Worm (Caenorhabditis elegans) whole organism, young adult: Measurements from ENCODE around the gene ceh-16.

Experiments used
- B0019.2 ChIP-seq: fragments of 200-800 bp; sonication (Bioruptor generic); conservative IDR thresholded peaks from 2 replicates; pipeline ENCODE4 v1.3.6; 2022; ENCODE audit warnings: missing genetic modification reagents, missing genetic modification characterization, missing compliant biosample characterization
- B0261.1 ChIP-seq: sonication (generic microtip); optimal IDR thresholded peaks from 2 replicates; lab custom pipeline; 2016; ENCODE audit warnings: mild to moderate bottlenecking, missing genetic modification characterization, moderate library complexity, missing compliant biosample characterization
- B0336.3 ChIP-seq: fragments of 200-800 bp; sonication (Bioruptor generic); IDR thresholded peaks from 2 replicates; pipeline ENCODE4 v1.3.6; 2022; ENCODE audit warnings: missing genetic modification characterization, missing compliant biosample characterization
- C06A6.2 ChIP-seq: fragments of 200-800 bp; sonication (Bioruptor generic); conservative IDR thresholded peaks from 2 replicates; pipeline ENCODE4 v1.3.6; 2022; ENCODE audit warnings: missing genetic modification characterization, missing compliant biosample characterization
- D2030.7 ChIP-seq: fragments of 200-800 bp; sonication (Bioruptor generic); IDR thresholded peaks from 2 replicates; pipeline ENCODE4 v1.3.6; 2022; ENCODE audit warnings: missing genetic modification reagents, missing genetic modification characterization, missing compliant biosample characterization
- F22D6.2 ChIP-seq: sonication (generic microtip); optimal IDR thresholded peaks from 2 replicates; lab custom pipeline; 2016; ENCODE audit warnings: mild to moderate bottlenecking, missing genetic modification characterization, missing compliant biosample characterization
- F39B2.1 ChIP-seq: fragments of 200-800 bp; sonication (Bioruptor generic); IDR thresholded peaks from 2 replicates; pipeline ENCODE4 v1.3.6; 2022; ENCODE audit warnings: missing genetic modification reagents, missing genetic modification characterization, missing compliant biosample characterization
- F49E8.2 ChIP-seq: sonication (generic microtip); optimal IDR thresholded peaks from 3 replicates; lab custom pipeline; 2017; ENCODE audit warnings: missing genetic modification characterization, mild to moderate bottlenecking, missing compliant biosample characterization, antibody characterized with exemption, moderate library complexity; ENCODE audit not compliant: insufficient read depth
- F57C9.4 ChIP-seq: sonication (generic microtip); optimal IDR thresholded peaks from 2 replicates; lab custom pipeline; 2017; ENCODE audit warnings: mild to moderate bottlenecking, missing genetic modification characterization, missing compliant biosample characterization
- K12H6.12 ChIP-seq: fragments of 200-800 bp; sonication (Bioruptor generic); optimal IDR thresholded peaks from 2 replicates; lab custom pipeline; 2018; ENCODE audit warnings: mild to moderate bottlenecking, missing genetic modification characterization, missing compliant biosample characterization
- T07F8.4 ChIP-seq: sonication (generic microtip); optimal IDR thresholded peaks from 2 replicates; lab custom pipeline; 2016; ENCODE audit warnings: mild to moderate bottlenecking, missing genetic modification characterization, moderate library complexity, missing compliant biosample characterization
- Y56A3A.18 ChIP-seq: fragments of 200-800 bp; sonication (Bioruptor generic); IDR thresholded peaks from 2 replicates; pipeline ENCODE4 v1.3.6; 2022; ENCODE audit warnings: missing genetic modification reagents, missing genetic modification characterization, missing compliant biosample characterization
- Y79H2A.3 ChIP-seq: fragments of 200-800 bp; sonication (Bioruptor generic); conservative IDR thresholded peaks from 2 replicates; pipeline ENCODE4 v1.3.6; 2022; ENCODE audit warnings: missing genetic modification reagents, missing genetic modification characterization, missing compliant biosample characterization
- akir-1 ChIP-seq: fragments of 200-800 bp; sonication (Bioruptor generic); optimal IDR thresholded peaks from 2 replicates; lab custom pipeline; 2018; ENCODE audit warnings: mild to moderate bottlenecking, missing genetic modification characterization, moderate library complexity, missing compliant biosample characterization
- aptf-2 ChIP-seq: fragments of 200-800 bp; sonication (Bioruptor generic); conservative IDR thresholded peaks from 2 replicates; pipeline ENCODE4 v1.3.6; 2022; ENCODE audit warnings: missing genetic modification reagents, missing genetic modification characterization, missing compliant biosample characterization
- athp-1 ChIP-seq: sonication (generic microtip); optimal IDR thresholded peaks from 2 replicates; lab custom pipeline; 2017; ENCODE audit warnings: mild to moderate bottlenecking, missing genetic modification characterization, missing compliant biosample characterization
- attf-6 ChIP-seq: fragments of 200-800 bp; sonication (Bioruptor generic); IDR thresholded peaks from 2 replicates; pipeline ENCODE4 v1.3.6; 2022; ENCODE audit warnings: missing genetic modification reagents, missing genetic modification characterization, missing compliant biosample characterization
- ccch-3 ChIP-seq: fragments of 200-800 bp; sonication (Bioruptor generic); optimal IDR thresholded peaks from 2 replicates; lab custom pipeline; 2018; ENCODE audit warnings: mild to moderate bottlenecking, missing genetic modification characterization, missing compliant biosample characterization
- ceh-100 ChIP-seq: fragments of 200-800 bp; sonication (Bioruptor generic); IDR thresholded peaks from 2 replicates; pipeline ENCODE4 v1.3.6; 2022; ENCODE audit warnings: missing genetic modification reagents, missing genetic modification characterization, missing compliant biosample characterization
- ceh-40 ChIP-seq: fragments of 200-800 bp; sonication (Bioruptor generic); IDR thresholded peaks from 2 replicates; pipeline ENCODE4 v1.3.6; 2022; ENCODE audit warnings: missing genetic modification characterization, missing compliant biosample characterization
- chd-7 ChIP-seq: sonication (generic microtip); optimal IDR thresholded peaks from 2 replicates; lab custom pipeline; 2016; ENCODE audit warnings: mild to moderate bottlenecking, missing genetic modification characterization, moderate library complexity, missing compliant biosample characterization
- dpl-1 ChIP-seq: fragments of 150-350 bp; optimal IDR thresholded peaks from 2 replicates; lab custom pipeline; 2014; ENCODE audit warnings: missing biosample characterization, missing genetic modification reagents, missing genetic modification characterization
- ets-4 ChIP-seq: fragments of 200-800 bp; sonication (Bioruptor generic); optimal IDR thresholded peaks from 2 replicates; lab custom pipeline; 2018; ENCODE audit warnings: mild to moderate bottlenecking, missing genetic modification characterization, missing compliant biosample characterization
- fkh-3 ChIP-seq: sonication (generic microtip); optimal IDR thresholded peaks from 2 replicates; lab custom pipeline; 2016; ENCODE audit warnings: mild to moderate bottlenecking, missing genetic modification characterization, missing compliant biosample characterization
- him-1 ChIP-seq: sonication (generic microtip); optimal IDR thresholded peaks from 2 replicates; lab custom pipeline; 2016; ENCODE audit warnings: missing genotype, missing genetic modification reagents, missing genetic modification characterization, missing compliant biosample characterization
- hsf-1 ChIP-seq: fragments of 200-800 bp; sonication (Bioruptor generic); IDR thresholded peaks from 2 replicates; pipeline ENCODE4 v1.3.6; 2022; ENCODE audit warnings: missing genetic modification reagents, missing genetic modification characterization, missing compliant biosample characterization
- lag-1 ChIP-seq: fragments of 200-800 bp; sonication (Bioruptor generic); IDR thresholded peaks from 2 replicates; pipeline ENCODE4 v1.3.6; 2022; ENCODE audit warnings: missing genetic modification reagents, missing genetic modification characterization, missing compliant biosample characterization
- let-526 ChIP-seq: fragments of 200-800 bp; sonication (Bioruptor generic); IDR thresholded peaks from 2 replicates; pipeline ENCODE4 v1.3.6; 2022; ENCODE audit warnings: missing genetic modification reagents, missing genetic modification characterization, missing compliant biosample characterization
- let-607 ChIP-seq, 2 experiments: fragments of 200-800 bp in 1 of 2; sonication (Bioruptor generic) in 1 of 2; sonication (generic microtip) in 1 of 2; optimal IDR thresholded peaks; 2 replicates each; lab custom pipeline; 2016 to 2018; ENCODE audit warnings: mild to moderate bottlenecking in 2 of 2, missing compliant biosample characterization in 2 of 2, missing genetic modification characterization in 2 of 2, moderate library complexity in 2 of 2, missing genotype in 1 of 2
- lin-40 ChIP-seq: sonication (generic microtip); optimal IDR thresholded peaks from 2 replicates; lab custom pipeline; 2016; ENCODE audit warnings: missing genetic modification characterization, mild to moderate bottlenecking, missing compliant biosample characterization, missing genotype, missing genetic modification reagents
- lin-54 ChIP-seq: fragments of 200-800 bp; sonication (Bioruptor generic); optimal IDR thresholded peaks from 2 replicates; lab custom pipeline; 2018; ENCODE audit warnings: mild to moderate bottlenecking, missing genetic modification characterization, missing compliant biosample characterization
- madf-3 ChIP-seq: fragments of 200-800 bp; sonication (Bioruptor generic); IDR thresholded peaks from 2 replicates; pipeline ENCODE4 v1.3.6; 2022; ENCODE audit warnings: missing genetic modification reagents, missing genetic modification characterization, missing compliant biosample characterization
- madf-6 ChIP-seq: fragments of 200-800 bp; sonication (Bioruptor generic); IDR thresholded peaks from 2 replicates; pipeline ENCODE4 v1.3.6; 2022; ENCODE audit warnings: missing genetic modification reagents, missing genetic modification characterization, missing compliant biosample characterization
- madf-8 ChIP-seq: fragments of 200-800 bp; sonication (Bioruptor generic); conservative IDR thresholded peaks from 2 replicates; pipeline ENCODE4 v1.3.6; 2022; ENCODE audit warnings: missing genetic modification reagents, missing genetic modification characterization, missing compliant biosample characterization
- mel-28 ChIP-seq: sonication (generic microtip); optimal IDR thresholded peaks from 2 replicates; lab custom pipeline; 2016; ENCODE audit warnings: borderline replicate concordance, mild to moderate bottlenecking, missing genetic modification characterization, missing compliant biosample characterization
- nfya-1 ChIP-seq: sonication (generic microtip); optimal IDR thresholded peaks from 2 replicates; lab custom pipeline; 2017; ENCODE audit warnings: antibody characterized with exemption, missing compliant biosample characterization, missing genetic modification characterization, borderline replicate concordance; ENCODE audit not compliant: insufficient read depth
- nfyb-1 ChIP-seq: fragments of 200-800 bp; sonication (Bioruptor generic); IDR thresholded peaks from 2 replicates; pipeline ENCODE4 v1.3.6; 2022; ENCODE audit warnings: missing genetic modification reagents, missing genetic modification characterization, missing compliant biosample characterization
- nhr-179 ChIP-seq: sonication (generic microtip); optimal IDR thresholded peaks from 2 replicates; lab custom pipeline; 2016; ENCODE audit warnings: mild to moderate bottlenecking, missing genetic modification characterization, missing compliant biosample characterization
- nhr-27 ChIP-seq: fragments of 200-800 bp; sonication (Bioruptor generic); optimal IDR thresholded peaks from 2 replicates; lab custom pipeline; 2018; ENCODE audit warnings: mild to moderate bottlenecking, missing genetic modification characterization, moderate library complexity, missing compliant biosample characterization
- rec-8 ChIP-seq, 2 experiments: sonication (generic microtip); optimal IDR thresholded peaks; 2 replicates each; lab custom pipeline; 2016; ENCODE audit warnings: mild to moderate bottlenecking in 2 of 2, missing genetic modification characterization in 2 of 2, missing genetic modification reagents in 2 of 2, missing genotype in 2 of 2, missing biosample characterization in 1 of 2, missing compliant biosample characterization in 1 of 2, moderate library complexity in 1 of 2
- rpc-1 ChIP-seq, 2 experiments: fragments of 150-350 bp in 1 of 2; sonication (generic microtip) in 1 of 2; optimal IDR thresholded peaks; 2 replicates each; lab custom pipeline; 2014 to 2018; ENCODE audit warnings: missing biosample characterization in 1 of 2, missing genetic modification characterization in 1 of 2, missing genetic modification reagents in 1 of 2, missing genotype in 1 of 2
- snpc-3.4 ChIP-seq: sonication (generic microtip); optimal IDR thresholded peaks from 2 replicates; lab custom pipeline; 2017; ENCODE audit warnings: missing genetic modification characterization, mild to moderate bottlenecking, missing compliant biosample characterization, antibody characterized with exemption, moderate library complexity, missing genotype, missing genetic modification reagents
- tbp1 ChIP-seq: fragments of 200-800 bp; sonication (Bioruptor generic); optimal IDR thresholded peaks from 2 replicates; lab custom pipeline; 2018; ENCODE audit warnings: mild to moderate bottlenecking, missing genetic modification characterization, missing compliant biosample characterization
- tbx-9 ChIP-seq: sonication (generic microtip); optimal IDR thresholded peaks from 2 replicates; lab custom pipeline; 2016; ENCODE audit warnings: borderline replicate concordance, missing genetic modification characterization, inconsistent platforms, missing compliant biosample characterization
- zim-3 ChIP-seq: sonication (generic microtip); optimal IDR thresholded peaks from 2 replicates; lab custom pipeline; 2017; ENCODE audit warnings: mild to moderate bottlenecking, missing genetic modification characterization, moderate library complexity, missing compliant biosample characterization
- ztf-22 ChIP-seq: fragments of 200-800 bp; sonication (Bioruptor generic); optimal IDR thresholded peaks from 2 replicates; lab custom pipeline; 2018; ENCODE audit warnings: mild to moderate bottlenecking, missing genetic modification characterization, moderate library complexity, missing compliant biosample characterization
- ztf-28 ChIP-seq: fragments of 200-800 bp; sonication (Bioruptor generic); IDR thresholded peaks from 2 replicates; pipeline ENCODE4 v1.3.6; 2022; ENCODE audit warnings: missing genetic modification reagents, missing genetic modification characterization, missing compliant biosample characterization

Gene ceh-16

DNA sequence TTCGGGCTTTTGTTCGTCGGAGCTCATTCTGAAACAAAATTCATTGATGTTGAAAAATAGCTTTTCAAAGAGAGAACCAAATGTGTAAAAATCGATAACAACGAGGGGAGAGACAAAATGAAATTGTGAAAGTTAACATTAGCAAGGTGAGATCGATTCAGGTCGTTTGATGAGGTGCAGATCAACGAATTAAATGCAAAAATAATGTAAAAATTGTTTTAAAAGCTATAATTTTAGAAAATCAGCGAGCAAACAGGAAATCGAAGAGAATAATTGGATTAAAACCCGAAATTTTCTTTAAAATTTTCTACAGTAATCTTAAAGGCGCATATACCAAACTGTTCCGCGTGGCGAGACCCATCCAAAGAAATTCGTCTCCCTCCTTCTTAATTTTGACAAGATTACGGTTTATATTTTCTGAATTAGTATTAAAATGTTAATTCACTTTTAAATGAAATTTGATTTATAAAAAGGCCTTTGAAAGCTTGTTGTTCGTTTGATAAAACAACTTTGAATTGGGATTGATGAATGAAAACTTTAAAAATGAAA, 4.0 kb upstream of the ceh-16 start, which contains the start of gene C13G5.2 (continued):
- TF ChIP-seq D2030.7 (peak; percentile 55; the same call in 1 of the 2 replicates), ccch-3 (GFP tag; lab: Kevin White, UChicago) (no peak), nhr-27 (tag; lab: Kevin White, UChicago) (no peak), ztf-28 (GFP tag; lab: Robert Waterston, UW) (no peak), lin-40 (tag; lab: Kevin White, UChicago) (no peak), K12H6.12 (tag; lab: Kevin White, UChicago) (no peak), Y56A3A.18 (no peak), Y79H2A.3 (GFP tag; lab: Robert Waterston, UW) (no peak), dpl-1 (GFP tag; lab: Kevin White, UChicago) (no peak), F57C9.4 (tag; lab: Kevin White, UChicago) (no peak), mel-28 (tag; lab: Kevin White, UChicago) (no peak), athp-1 (tag; lab: Kevin White, UChicago) (no peak), snpc-3.4 (tag; lab: Kevin White, UChicago) (peak; percentile 74), hsf-1 (GFP tag; lab: Robert Waterston, UW) (0 out of 2 replicates have a peak, but pooled peaks have one; percentile 46), fkh-3 (no peak), him-1 (no peak), nfyb-1 (GFP tag; lab: Robert Waterston, UW) (no peak), lin-54 (GFP tag; lab: Kevin White, UChicago) (peak; percentile 9), rec-8 (tag; optimal IDR thresholded peaks at IDR 0.05; lab: Kevin White, UChicago) (no peak), let-607 (tag; optimal IDR thresholded peaks at IDR 0.05; lab: Kevin White, UChicago) (no peak), let-526 (GFP tag; lab: Robert Waterston, UW) (no peak), F39B2.1 (no peak), B0336.3 (GFP tag; lab: Robert Waterston, UW) (no peak), aptf-2 (no peak), B0019.2 (no peak), B0261.1 (tag; lab: Kevin White, UChicago) (no peak), nfya-1 (tag; lab: Kevin White, UChicago) (no peak), madf-8 (peak; percentile 77), nhr-179 (no peak), rpc-1 (optimal IDR thresholded peaks at IDR 0.05; lab: Kevin White, UChicago) (no peak), rpc-1 (tag; optimal IDR thresholded peaks at IDR 0.05; lab: Kevin White, UChicago) (no peak), F22D6.2 (tag; lab: Kevin White, UChicago) (no peak), tbx-9 (tag; lab: Kevin White, UChicago) (no peak), zim-3 (no peak), lag-1 (GFP tag; lab: Robert Waterston, UW) (no peak), T07F8.4 (tag; lab: Kevin White, UChicago) (no peak), madf-6 (peak; percentile 91), ets-4 (GFP tag; lab: Kevin White, UChicago) (no peak), tbp1 (peak; percentile 31), chd-7 (tag; lab: Kevin White, UChicago) (no peak), F49E8.2 (tag; lab: Kevin White, UChicago) (no peak), ceh-100 (GFP tag; lab: Robert Waterston, UW) (no peak), madf-3 (GFP tag; lab: Robert Waterston, UW) (no peak), ztf-22 (no peak), attf-6 (GFP tag; lab: Robert Waterston, UW) (no peak), akir-1 (GFP tag; lab: Kevin White, UChicago) (no peak), C06A6.2 (no peak), ceh-40 (no peak)
